Worm (Caenorhabditis elegans) whole organism, dauer: ENCODE results near the gene M03B6.3.

Experiments used
- unc-62 ChIP-seq: sonication (generic microtip); optimal IDR thresholded peaks from 2 replicates; lab custom pipeline; 2017; ENCODE audit warnings: missing biosample characterization, missing genetic modification reagents, missing genetic modification characterization

Gene M03B6.3

DNA sequence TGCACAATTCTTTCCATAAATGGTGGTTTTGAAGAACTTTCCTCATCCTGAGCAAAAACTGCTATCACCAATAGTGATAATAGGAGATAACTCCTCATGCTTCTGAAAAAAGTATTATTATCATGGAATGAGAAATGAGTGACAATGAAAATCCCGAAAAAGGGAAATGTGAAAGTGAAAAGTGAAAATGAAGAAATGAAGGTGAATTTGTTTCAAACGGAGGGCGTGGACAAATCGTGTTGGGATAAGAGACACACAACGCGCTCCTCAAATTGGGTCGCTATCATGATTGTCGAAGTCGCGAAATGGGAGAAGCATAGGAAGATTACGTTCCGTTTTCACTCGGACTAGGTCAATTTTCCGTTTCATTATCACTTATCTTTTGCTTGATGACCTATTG, at the start of gene M03B6.3:
M03B6.3 (minus strand) TSS at position 102 of the 400 bp plus-strand sequence.
- no peak for TF ChIP-seq unc-62 (GFP tag; lab: Kevin White, UChicago)

DNA sequence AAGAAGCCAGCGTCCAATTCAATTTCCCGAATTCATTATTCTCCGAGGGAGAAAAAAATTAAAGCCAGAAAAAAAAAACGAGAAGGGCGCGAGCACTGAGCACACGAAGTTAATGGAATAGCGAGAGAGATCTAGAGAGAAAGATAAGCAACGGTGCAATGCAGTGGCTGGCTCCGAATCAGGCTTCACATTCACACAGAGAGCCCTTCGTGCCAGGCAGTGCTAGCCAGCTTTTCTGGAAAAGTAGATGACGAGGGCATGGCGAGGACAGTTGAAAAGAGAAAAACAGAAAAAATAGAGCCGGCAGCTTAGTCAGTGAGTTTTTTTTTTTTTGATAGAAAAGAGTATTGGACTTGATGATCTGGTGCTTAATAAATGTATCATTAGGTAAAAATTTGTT, 49.5 kb upstream of the M03B6.3 start:
- no peak for TF ChIP-seq unc-62 (GFP tag; lab: Kevin White, UChicago)

DNA sequence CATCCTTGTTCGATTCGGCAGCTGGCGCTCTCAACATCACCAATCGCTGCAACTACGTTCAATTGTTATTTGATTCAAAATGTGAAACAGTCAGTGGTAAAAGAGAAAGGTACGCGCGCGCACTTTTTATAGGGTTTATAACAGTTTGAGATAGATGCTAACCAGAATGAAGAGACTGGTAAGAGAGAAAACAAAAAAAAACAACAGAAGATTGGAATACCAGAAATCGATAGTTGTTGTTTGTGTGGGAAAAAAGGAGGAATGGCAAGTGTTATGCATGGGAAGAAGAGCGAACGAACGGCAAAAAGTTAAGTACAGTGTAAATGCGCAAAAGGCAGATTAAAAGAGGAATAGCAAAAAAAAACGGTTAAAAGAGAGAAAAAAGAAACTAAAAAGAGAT, 45.8 kb upstream of the M03B6.3 start, which contains the start of gene Y26E6A.3:
Y26E6A.3 (minus strand) TSS at position 101 of the 400 bp plus-strand sequence.
- TF ChIP-seq unc-62 (GFP tag; lab: Kevin White, UChicago), result no peak

DNA sequence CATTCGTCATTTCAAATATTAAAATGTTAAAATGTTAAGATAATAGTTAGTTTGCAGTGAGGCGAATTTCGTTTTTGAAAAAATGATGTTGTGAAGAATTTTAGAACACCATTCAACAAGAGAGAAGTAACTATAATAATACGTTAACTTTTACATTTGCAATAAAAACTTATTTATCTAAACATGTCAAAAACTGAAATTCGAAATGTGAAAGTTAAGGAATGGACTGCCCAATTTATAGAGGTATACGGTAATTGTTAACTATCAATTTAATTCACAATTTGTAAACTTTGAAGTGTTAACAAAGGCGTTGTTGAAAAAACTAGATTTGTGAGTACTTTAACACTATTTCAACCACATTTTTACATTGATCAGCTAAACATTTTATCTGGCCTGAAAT, 39.7 kb upstream of the M03B6.3 start:
- no peak for TF ChIP-seq unc-62 (GFP tag; lab: Kevin White, UChicago)

DNA sequence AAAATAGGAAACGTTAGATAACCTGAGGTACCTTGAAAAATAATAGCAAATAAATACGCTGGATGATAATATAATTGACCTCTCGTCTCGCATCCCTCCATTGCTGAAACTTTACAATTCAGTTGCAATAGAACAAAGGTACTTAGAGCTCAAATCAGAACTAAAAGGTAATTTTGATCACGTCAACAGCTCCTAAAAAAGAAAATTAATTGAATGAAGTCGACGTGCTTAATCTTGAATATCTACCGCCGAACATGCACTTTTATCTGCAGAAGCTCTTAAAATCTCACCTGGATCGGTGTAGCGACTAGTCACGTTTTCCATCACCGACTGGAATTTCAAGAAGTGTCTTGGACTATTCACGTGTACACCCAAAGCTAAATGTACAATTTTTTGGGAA, 39.2 kb upstream of the M03B6.3 start, which contains the start of gene sra-39:
sra-39 (minus strand) TSS at position 101 of the 400 bp plus-strand sequence.
- no peak for TF ChIP-seq unc-62 (GFP tag; lab: Kevin White, UChicago)

DNA sequence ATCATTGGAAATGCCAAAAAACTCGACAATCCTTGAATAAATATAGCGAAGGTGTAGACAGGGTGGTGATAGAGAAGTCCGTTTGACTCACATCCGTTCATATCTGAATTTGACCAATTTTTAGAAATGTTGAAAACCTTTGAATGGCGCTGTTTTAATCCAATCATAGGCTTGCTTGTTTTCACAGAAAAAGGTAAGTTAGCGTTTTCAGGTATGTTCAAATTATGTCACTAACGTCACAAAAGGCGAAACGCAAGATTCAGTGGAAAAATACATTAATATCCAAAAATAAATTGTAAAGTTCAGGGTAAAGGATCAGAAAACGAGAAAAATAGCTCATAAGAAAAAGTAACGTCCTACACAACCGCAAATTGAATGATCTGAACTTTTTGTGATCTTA, 36.0 kb upstream of the M03B6.3 start, which contains the start of gene sra-38:
sra-38 (minus strand) TSS at position 101 of the 400 bp plus-strand sequence.
- no peak for TF ChIP-seq unc-62 (GFP tag; lab: Kevin White, UChicago)

DNA sequence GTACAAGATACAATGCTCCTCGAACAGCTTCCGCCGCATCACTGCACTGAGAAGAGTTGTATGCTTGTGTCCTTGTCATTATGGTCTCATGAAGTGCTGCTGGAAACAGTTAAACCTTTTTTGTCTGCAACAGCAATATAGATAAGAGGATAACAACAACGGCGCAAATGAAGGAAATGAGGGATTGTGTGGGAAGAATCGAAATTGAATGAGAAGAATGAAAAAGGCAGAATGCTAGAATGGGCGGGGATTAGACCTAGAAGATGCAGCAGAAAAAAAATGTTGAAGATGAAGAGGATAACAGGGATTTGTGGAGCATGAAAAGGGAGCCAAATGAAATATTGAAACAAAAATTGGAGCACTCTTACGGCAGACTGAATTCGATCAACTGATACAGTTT, 29.2 kb upstream of the M03B6.3 start, which contains the start of gene sra-37:
sra-37 (minus strand) TSS at position 101 of the 400 bp plus-strand sequence.
- no peak for TF ChIP-seq unc-62 (GFP tag; lab: Kevin White, UChicago)

DNA sequence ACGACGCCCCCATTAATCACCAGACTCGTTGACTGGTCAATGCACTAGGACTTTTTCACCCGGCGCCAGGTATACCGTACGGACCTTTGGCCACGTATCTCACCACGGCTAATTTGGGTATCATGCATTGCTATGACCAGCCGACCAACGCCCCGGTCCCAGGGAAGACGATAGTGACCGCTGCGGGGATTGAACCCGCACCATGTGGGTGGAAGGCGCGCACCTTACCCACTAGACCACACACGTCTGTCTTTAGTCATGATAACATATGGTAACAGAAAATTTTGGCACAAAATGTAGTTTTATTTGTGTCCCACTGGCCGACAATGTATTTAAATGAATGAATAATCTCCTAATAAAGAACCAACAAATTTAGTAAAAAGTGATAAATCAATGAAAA, 22.1 kb upstream of the M03B6.3 start:
- TF ChIP-seq unc-62 (GFP tag; lab: Kevin White, UChicago), result no peak

DNA sequence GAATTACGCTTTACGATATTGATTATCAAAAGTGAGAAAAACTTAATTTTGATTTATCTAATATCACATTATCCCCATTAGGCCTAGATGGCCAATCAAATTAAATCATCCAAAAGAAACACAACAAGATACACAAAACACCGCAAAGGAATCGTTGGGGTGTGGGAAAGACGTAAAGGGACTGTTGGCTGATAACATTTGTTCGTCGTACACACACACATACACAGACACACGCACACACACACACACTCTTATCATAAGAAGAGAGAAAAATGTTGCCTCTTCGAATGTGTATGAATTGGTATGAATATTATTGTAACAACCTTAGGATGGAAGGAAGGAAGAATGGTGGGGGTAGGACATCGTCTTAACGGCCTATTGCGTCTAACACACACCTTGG, 21.0 kb upstream of the M03B6.3 start:
- TF ChIP-seq unc-62 (GFP tag; lab: Kevin White, UChicago), result no peak

DNA sequence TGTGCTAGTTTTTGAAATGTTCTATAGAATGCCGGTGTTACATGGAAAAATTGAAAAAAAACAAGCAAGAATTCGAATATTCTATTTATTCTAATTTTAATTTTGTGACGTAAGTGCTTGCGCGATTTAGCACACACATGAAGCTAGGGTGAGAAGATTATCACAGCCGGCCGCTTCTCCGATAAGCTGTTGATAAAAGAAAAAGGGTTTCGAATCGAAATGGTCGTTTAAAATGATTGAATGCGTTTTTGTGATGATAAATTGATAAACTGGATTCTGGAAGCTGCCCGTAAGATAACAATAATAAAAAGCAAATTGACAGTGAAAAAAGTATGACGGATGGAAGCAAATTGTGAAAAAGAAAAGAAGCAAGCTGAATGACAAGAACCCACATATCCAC, 20.1 kb upstream of the M03B6.3 start:
- TF ChIP-seq unc-62 (GFP tag; lab: Kevin White, UChicago), result no peak

DNA sequence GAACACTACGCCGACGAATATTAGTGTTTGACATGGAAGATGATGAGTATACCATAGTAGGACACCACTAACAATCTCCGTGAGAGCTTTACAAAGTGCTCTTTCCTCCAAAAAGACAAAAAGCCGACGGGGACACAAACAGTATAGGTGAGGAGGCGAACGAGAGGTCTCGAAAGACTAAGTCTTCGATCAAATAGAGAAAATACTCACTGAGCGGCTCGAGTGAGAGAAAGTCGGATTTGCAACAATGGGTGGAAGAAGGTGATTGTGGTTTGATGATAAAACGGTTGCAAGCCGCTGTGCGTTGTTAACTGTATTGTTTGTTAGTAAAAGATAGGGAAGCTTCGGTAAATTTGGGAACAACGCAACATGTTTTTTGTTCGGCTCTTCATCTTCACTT, 18.5 kb upstream of the M03B6.3 start, which contains the start of gene hlb-1:
hlb-1 (minus strand) TSS at position 101 of the 400 bp plus-strand sequence.
- TF ChIP-seq unc-62 (GFP tag; lab: Kevin White, UChicago), result no peak

DNA sequence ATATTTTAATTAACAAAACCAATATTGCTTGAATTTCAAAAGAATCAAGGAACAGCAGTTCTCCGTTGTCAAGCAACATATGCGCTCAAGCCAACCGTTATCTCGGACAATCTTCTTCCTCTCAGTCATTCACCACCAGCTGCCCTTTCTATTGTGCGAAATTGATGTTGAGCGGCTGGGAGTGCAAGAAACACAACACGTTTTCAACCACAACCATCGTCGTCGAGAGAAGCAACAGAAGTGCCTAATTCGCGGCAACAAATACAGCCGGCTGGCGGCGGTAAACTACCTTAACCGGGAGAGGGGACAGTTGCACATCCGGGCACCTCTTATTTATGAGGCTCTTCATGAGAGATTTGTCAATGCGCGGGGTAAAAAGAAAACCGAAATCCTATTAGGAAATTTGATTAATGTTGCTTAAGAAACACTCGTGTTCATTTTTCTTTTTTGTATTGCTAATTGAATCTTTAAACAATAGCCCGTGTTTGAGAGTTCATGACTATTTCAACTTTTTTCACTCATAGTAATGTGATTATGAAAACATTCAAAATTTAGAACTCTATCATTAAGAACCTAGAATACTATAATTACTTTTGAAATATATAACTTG, 17.8 kb upstream of the M03B6.3 start:
- TF ChIP-seq unc-62 (GFP tag; lab: Kevin White, UChicago), result no peak

DNA sequence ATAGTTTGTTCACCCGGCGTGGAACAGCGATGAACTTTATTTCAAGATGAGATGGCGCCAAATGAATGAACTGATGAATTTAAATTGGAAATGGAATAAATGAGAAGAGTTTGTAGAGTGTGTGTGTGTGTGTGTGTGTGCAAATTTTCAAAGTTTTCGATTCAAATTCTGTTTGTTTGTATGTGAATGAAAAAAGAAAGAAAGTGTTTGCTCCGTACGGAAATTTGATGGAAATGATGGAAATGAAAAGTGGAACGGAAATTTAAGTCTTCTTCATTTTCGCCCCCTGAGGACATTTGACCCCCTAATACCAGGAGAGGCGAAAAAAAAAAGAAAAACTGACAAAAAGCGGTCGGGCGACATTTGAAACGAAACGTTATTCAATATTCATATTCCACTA, 14.0 kb upstream of the M03B6.3 start:
- no peak for TF ChIP-seq unc-62 (GFP tag; lab: Kevin White, UChicago)

DNA sequence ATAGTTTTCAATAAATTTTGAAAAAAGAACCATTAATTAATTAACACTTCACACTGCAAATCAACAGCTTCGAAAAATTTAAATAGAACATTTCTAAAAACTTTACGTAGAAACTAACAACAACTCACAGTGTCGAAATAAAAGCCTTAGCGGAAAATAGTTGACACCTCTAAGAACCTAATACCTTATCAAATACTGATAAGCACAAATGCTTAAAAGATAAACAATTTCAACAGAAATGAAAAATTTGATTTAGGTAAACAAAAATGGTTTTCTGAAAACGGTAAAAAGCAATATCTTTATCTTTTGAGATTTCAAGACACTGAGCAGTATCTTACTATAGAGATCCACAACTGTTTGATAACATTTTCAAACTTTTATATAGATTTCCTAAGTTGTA, 12.8 kb upstream of the M03B6.3 start:
- no peak for TF ChIP-seq unc-62 (GFP tag; lab: Kevin White, UChicago)

DNA sequence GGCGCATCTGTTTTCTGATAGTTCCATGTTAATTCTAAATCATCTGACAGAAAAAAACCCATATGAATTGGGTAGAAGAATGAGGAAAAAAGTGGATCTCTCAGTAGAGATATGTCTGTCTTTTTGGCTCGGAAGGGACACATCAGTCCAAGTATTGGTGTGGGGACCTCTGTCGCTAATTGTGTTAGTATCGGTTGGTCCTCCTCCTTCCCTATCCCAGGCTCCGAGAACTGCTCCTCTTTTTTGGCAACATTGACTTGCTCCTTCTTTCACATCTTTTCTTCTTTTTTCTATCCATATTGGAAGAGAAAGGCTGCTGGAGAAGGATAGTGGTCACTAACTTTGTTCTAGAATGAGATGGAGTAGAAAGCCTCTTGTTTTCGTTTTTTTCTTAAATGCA, 11.8 kb upstream of the M03B6.3 start:
- no peak for TF ChIP-seq unc-62 (GFP tag; lab: Kevin White, UChicago)

DNA sequence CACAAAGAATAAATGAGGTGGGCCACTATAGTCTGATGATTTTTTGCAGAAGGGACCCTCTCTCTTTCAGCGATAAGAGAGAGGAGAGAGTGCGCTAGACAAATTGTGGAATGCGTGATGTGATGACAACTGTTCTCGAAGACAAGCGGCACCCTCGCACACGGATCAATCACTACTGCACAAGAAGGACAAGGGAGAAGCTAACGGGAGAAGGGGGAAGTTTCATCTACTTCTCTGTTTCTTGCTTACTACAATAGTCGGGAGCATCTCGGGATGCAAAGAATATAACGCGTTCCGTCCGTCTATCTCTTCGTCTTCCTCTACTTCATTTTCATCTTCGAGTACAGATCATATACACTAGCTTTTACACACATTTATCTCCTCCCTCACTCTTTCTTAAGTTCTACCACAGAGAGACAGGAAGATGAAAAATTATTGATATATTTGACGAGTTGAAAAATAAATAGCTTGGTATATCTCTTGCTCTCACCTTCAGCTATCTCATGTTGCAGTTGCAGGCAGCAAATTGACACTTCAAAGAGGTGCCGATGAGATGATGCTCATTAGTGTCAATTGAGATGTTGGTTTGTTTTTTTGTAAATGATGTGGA, 9.3 kb upstream of the M03B6.3 start:
- TF ChIP-seq unc-62 (GFP tag; lab: Kevin White, UChicago), result no peak

DNA sequence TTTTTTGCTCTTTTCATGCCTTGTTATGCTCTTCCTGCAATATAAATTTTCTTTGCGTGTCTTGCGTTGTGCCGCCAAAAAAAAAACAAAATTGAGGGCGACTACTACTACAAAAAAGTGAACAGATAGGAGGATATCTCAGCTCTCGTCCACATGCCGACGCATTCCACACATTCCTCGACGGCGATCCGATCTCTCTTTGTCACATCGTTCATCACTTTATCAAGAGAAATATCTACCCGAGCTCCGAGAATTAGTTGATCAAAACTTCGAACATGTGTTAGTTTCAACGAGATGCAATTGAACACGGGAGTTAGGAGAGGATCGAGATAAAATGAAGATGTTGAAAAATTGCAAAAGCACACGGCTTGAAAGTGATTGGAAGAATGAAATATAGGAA, 7.0 kb upstream of the M03B6.3 start:
- no peak for TF ChIP-seq unc-62 (GFP tag; lab: Kevin White, UChicago)
